Worm (Caenorhabditis elegans) whole organism, late embryonic: ENCODE measurements around the gene ZK930.7.

ENCODE experiments used
- K09A11.1 ChIP-seq: sonication (generic microtip); optimal IDR thresholded peaks from 2 replicates; lab custom pipeline; 2017; ENCODE audit warnings: antibody characterized with exemption, mild to moderate bottlenecking, missing genetic modification characterization, missing compliant biosample characterization; ENCODE audit not compliant: insufficient read depth
- T23F11.4 ChIP-seq: fragments of 200-800 bp; sonication (Bioruptor generic); optimal IDR thresholded peaks from 2 replicates; lab custom pipeline; 2018; ENCODE audit warnings: mild to moderate bottlenecking, missing genetic modification characterization, missing compliant biosample characterization
- elt-2 ChIP-seq: sonication (generic microtip); optimal IDR thresholded peaks from 2 replicates; lab custom pipeline; 2016; ENCODE audit warnings: missing genetic modification reagents, missing genetic modification characterization, missing compliant biosample characterization
- gmeb-2 ChIP-seq: sonication (generic microtip); optimal IDR thresholded peaks from 2 replicates; lab custom pipeline; 2016; ENCODE audit warnings: missing genetic modification characterization, inconsistent platforms, missing compliant biosample characterization
- lim-6 ChIP-seq: sonication (generic microtip); optimal IDR thresholded peaks from 2 replicates; lab custom pipeline; 2016; ENCODE audit warnings: missing genetic modification characterization, missing compliant biosample characterization
- lin-11 ChIP-seq: fragments of 200-800 bp; sonication (Bioruptor generic); optimal IDR thresholded peaks from 2 replicates; lab custom pipeline; 2018; ENCODE audit warnings: mild to moderate bottlenecking, missing genetic modification characterization, missing compliant biosample characterization
- nhr-11 ChIP-seq: fragments of 150-350 bp; optimal IDR thresholded peaks from 2 replicates; lab custom pipeline; 2014; ENCODE audit warnings: missing biosample characterization, missing genetic modification characterization
- odd-2 ChIP-seq: sonication (generic microtip); optimal IDR thresholded peaks from 2 replicates; lab custom pipeline; 2017; ENCODE audit warnings: antibody characterized with exemption, mild to moderate bottlenecking, missing genetic modification characterization, missing compliant biosample characterization
- pqm-1 ChIP-seq: sonication (generic microtip); optimal IDR thresholded peaks from 2 replicates; lab custom pipeline; 2016; ENCODE audit warnings: missing genetic modification characterization, missing compliant biosample characterization
- rnt-1 ChIP-seq: sonication (generic microtip); optimal IDR thresholded peaks from 2 replicates; lab custom pipeline; 2016; ENCODE audit warnings: missing genetic modification characterization, missing compliant biosample characterization
- unc-3 ChIP-seq, 2 experiments: fragments of 200-800 bp in 1 of 2; sonication (Bioruptor generic) in 1 of 2; sonication (generic microtip) in 1 of 2; conservative IDR thresholded peaks in 1 of 2; optimal IDR thresholded peaks in 1 of 2; 2 replicates each; pipeline versions ENCODE4 v1.3.6 to Lab custom; 2016 to 2022; ENCODE audit warnings: missing compliant biosample characterization in 2 of 2, missing genetic modification characterization in 2 of 2, missing genetic modification reagents in 1 of 2

DNA sequence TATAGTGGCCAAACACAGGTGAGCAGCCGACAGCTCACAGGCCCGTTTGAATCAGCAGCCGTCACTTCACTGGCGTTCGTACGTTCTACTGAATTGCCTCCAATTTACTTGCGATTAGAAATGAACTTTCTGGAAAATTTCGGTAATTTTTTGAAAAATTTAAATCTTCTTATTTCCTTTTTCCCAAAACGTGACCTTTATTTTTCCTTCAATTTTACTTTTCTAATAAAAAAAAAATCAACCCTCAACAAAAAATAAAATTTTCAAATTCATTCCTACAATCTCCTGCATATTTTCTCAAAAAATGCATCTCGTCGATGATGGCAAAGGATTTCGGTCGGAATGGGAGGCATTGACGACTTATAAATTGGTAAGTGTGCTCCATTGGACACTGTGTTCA lies 34.1 kb downstream of the ZK930.7 start, which contains the start of gene W03C9.8:
- no peak for TF ChIP-seq T23F11.4
- TF ChIP-seq odd-2 (tag; lab: Kevin White, UChicago) = no peak
- no peak for TF ChIP-seq unc-3 (GFP tag; conservative IDR thresholded peaks at IDR 0.05; lab: Robert Waterston, UW)
- no peak for TF ChIP-seq unc-3 (tag; optimal IDR thresholded peaks at IDR 0.05; lab: Kevin White, UChicago)
- TF ChIP-seq nhr-11 (tag; lab: Kevin White, UChicago) = no peak
- TF ChIP-seq pqm-1 (tag; lab: Kevin White, UChicago) = no peak
- no peak for TF ChIP-seq lim-6 (tag; lab: Kevin White, UChicago)
- TF ChIP-seq elt-2 (tag; lab: Kevin White, UChicago) = no peak
- TF ChIP-seq lin-11 (tag; lab: Kevin White, UChicago) = no peak
- no peak for TF ChIP-seq K09A11.1
- no peak for TF ChIP-seq rnt-1 (tag; lab: Kevin White, UChicago)
- no peak for TF ChIP-seq gmeb-2 (tag; lab: Kevin White, UChicago)
